Worm (Caenorhabditis elegans) whole organism, young adult: Measurements from ENCODE around the gene rhr-2.

Experiments
- B0261.1 ChIP-seq: sonication (generic microtip); optimal IDR thresholded peaks from 2 replicates; lab custom pipeline; 2016; ENCODE audit warnings: mild to moderate bottlenecking, missing genetic modification characterization, moderate library complexity, missing compliant biosample characterization
- C17E4.6 ChIP-seq: fragments of 200-800 bp; sonication (Bioruptor generic); IDR thresholded peaks from 2 replicates; pipeline ENCODE4 v1.3.6; 2022; ENCODE audit warnings: missing genetic modification reagents, missing genetic modification characterization, missing compliant biosample characterization
- F10E7.11 ChIP-seq: sonication (generic microtip); optimal IDR thresholded peaks from 2 replicates; lab custom pipeline; 2017; ENCODE audit warnings: mild to moderate bottlenecking, missing genetic modification characterization, moderate library complexity, missing compliant biosample characterization
- F33H1.4 ChIP-seq: fragments of 200-800 bp; sonication (Bioruptor generic); IDR thresholded peaks from 2 replicates; pipeline ENCODE4 v1.3.6; 2022; ENCODE audit warnings: missing genetic modification reagents, missing genetic modification characterization, missing compliant biosample characterization
- F39B2.1 ChIP-seq: fragments of 200-800 bp; sonication (Bioruptor generic); IDR thresholded peaks from 2 replicates; pipeline ENCODE4 v1.3.6; 2022; ENCODE audit warnings: missing genetic modification reagents, missing genetic modification characterization, missing compliant biosample characterization
- F49E8.2 ChIP-seq: sonication (generic microtip); optimal IDR thresholded peaks from 3 replicates; lab custom pipeline; 2017; ENCODE audit warnings: missing genetic modification characterization, mild to moderate bottlenecking, missing compliant biosample characterization, antibody characterized with exemption, moderate library complexity; ENCODE audit not compliant: insufficient read depth
- F57A8.1 ChIP-seq: fragments of 200-800 bp; sonication (Bioruptor generic); optimal IDR thresholded peaks from 2 replicates; lab custom pipeline; 2018; ENCODE audit warnings: mild to moderate bottlenecking, missing genetic modification characterization, moderate library complexity, missing compliant biosample characterization
- K11D2.4 ChIP-seq: fragments of 200-800 bp; sonication (Bioruptor generic); IDR thresholded peaks from 2 replicates; pipeline ENCODE4 v1.3.6; 2022; ENCODE audit warnings: missing genetic modification reagents, missing genetic modification characterization, missing compliant biosample characterization
- T07F8.4 ChIP-seq: sonication (generic microtip); optimal IDR thresholded peaks from 2 replicates; lab custom pipeline; 2016; ENCODE audit warnings: mild to moderate bottlenecking, missing genetic modification characterization, moderate library complexity, missing compliant biosample characterization
- T26A5.8 ChIP-seq: sonication (generic microtip); optimal IDR thresholded peaks from 2 replicates; lab custom pipeline; 2016; ENCODE audit warnings: missing genetic modification characterization, missing compliant biosample characterization
- Y67H2A.10 ChIP-seq: fragments of 200-800 bp; sonication (Bioruptor generic); conservative IDR thresholded peaks from 2 replicates; pipeline ENCODE4 v1.3.6; 2022; ENCODE audit warnings: missing genetic modification reagents, missing genetic modification characterization, missing compliant biosample characterization
- Y79H2A.3 ChIP-seq: fragments of 200-800 bp; sonication (Bioruptor generic); conservative IDR thresholded peaks from 2 replicates; pipeline ENCODE4 v1.3.6; 2022; ENCODE audit warnings: missing genetic modification reagents, missing genetic modification characterization, missing compliant biosample characterization
- ZK185.1 ChIP-seq: sonication (generic microtip); optimal IDR thresholded peaks from 2 replicates; lab custom pipeline; 2016; ENCODE audit warnings: mild to moderate bottlenecking, missing genetic modification characterization, missing compliant biosample characterization; ENCODE audit not compliant: poor library complexity, severe bottlenecking
- ama-1 ChIP-seq, 3 experiments: fragments of 150-350 bp in 1 of 3; sonication (generic microtip) in 2 of 3; optimal IDR thresholded peaks; 2 replicates each; lab custom pipeline; 2014 to 2018; ENCODE audit warnings: missing biosample characterization in 2 of 3, missing genetic modification characterization in 2 of 3, missing genetic modification reagents in 2 of 3
- aptf-3 ChIP-seq: fragments of 200-800 bp; sonication (Bioruptor generic); IDR thresholded peaks from 2 replicates; pipeline ENCODE4 v1.3.6; 2022; ENCODE audit warnings: missing genetic modification characterization, missing compliant biosample characterization
- atf-7 ChIP-seq: sonication (generic microtip); optimal IDR thresholded peaks from 2 replicates; lab custom pipeline; 2017; ENCODE audit warnings: mild to moderate bottlenecking, missing genetic modification characterization, missing compliant biosample characterization
- attf-3 ChIP-seq: fragments of 200-800 bp; sonication (Bioruptor generic); conservative IDR thresholded peaks from 2 replicates; pipeline ENCODE4 v1.3.6; 2022; ENCODE audit warnings: missing genetic modification reagents, missing genetic modification characterization, missing compliant biosample characterization
- bed-1 ChIP-seq: fragments of 200-800 bp; sonication (Bioruptor generic); IDR thresholded peaks from 2 replicates; pipeline ENCODE4 v1.3.6; 2022; ENCODE audit warnings: missing genetic modification reagents, missing genetic modification characterization, missing compliant biosample characterization
- bed-2 ChIP-seq: fragments of 200-800 bp; sonication (Bioruptor generic); IDR thresholded peaks from 2 replicates; pipeline ENCODE4 v1.3.6; 2022; ENCODE audit warnings: missing genetic modification reagents, missing genetic modification characterization, missing compliant biosample characterization
- cebp-2 ChIP-seq: fragments of 200-800 bp; sonication (Bioruptor generic); IDR thresholded peaks from 2 replicates; pipeline ENCODE4 v1.3.6; 2022; ENCODE audit warnings: missing genetic modification characterization, missing compliant biosample characterization
- ceh-27 ChIP-seq: fragments of 200-800 bp; sonication (Bioruptor generic); optimal IDR thresholded peaks from 2 replicates; lab custom pipeline; 2018; ENCODE audit warnings: mild to moderate bottlenecking, missing genetic modification characterization, moderate library complexity, missing compliant biosample characterization
- die-1 ChIP-seq: sonication (generic microtip); optimal IDR thresholded peaks from 2 replicates; lab custom pipeline; 2016; ENCODE audit warnings: missing genotype, mild to moderate bottlenecking, missing genetic modification characterization, missing compliant biosample characterization
- efl-1 ChIP-seq: fragments of 150-350 bp; optimal IDR thresholded peaks from 2 replicates; lab custom pipeline; 2014; ENCODE audit warnings: missing biosample characterization, missing genetic modification reagents, missing genetic modification characterization
- ets-4 ChIP-seq: fragments of 200-800 bp; sonication (Bioruptor generic); optimal IDR thresholded peaks from 2 replicates; lab custom pipeline; 2018; ENCODE audit warnings: mild to moderate bottlenecking, missing genetic modification characterization, missing compliant biosample characterization
- hrde-1 ChIP-seq: sonication (generic microtip); optimal IDR thresholded peaks from 2 replicates; lab custom pipeline; 2016; ENCODE audit warnings: missing genetic modification characterization, mild to moderate bottlenecking, missing compliant biosample characterization, moderate library complexity, missing genotype, missing genetic modification reagents, borderline replicate concordance
- lag-1 ChIP-seq: fragments of 200-800 bp; sonication (Bioruptor generic); IDR thresholded peaks from 2 replicates; pipeline ENCODE4 v1.3.6; 2022; ENCODE audit warnings: missing genetic modification reagents, missing genetic modification characterization, missing compliant biosample characterization
- let-607 ChIP-seq, 2 experiments: fragments of 200-800 bp in 1 of 2; sonication (Bioruptor generic) in 1 of 2; sonication (generic microtip) in 1 of 2; optimal IDR thresholded peaks; 2 replicates each; lab custom pipeline; 2016 to 2018; ENCODE audit warnings: mild to moderate bottlenecking in 2 of 2, missing compliant biosample characterization in 2 of 2, missing genetic modification characterization in 2 of 2, moderate library complexity in 2 of 2, missing genotype in 1 of 2
- lin-40 ChIP-seq: sonication (generic microtip); optimal IDR thresholded peaks from 2 replicates; lab custom pipeline; 2016; ENCODE audit warnings: missing genetic modification characterization, mild to moderate bottlenecking, missing compliant biosample characterization, missing genotype, missing genetic modification reagents
- lsy-27 ChIP-seq: sonication (generic microtip); optimal IDR thresholded peaks from 2 replicates; lab custom pipeline; 2017; ENCODE audit warnings: missing genetic modification characterization, mild to moderate bottlenecking, missing compliant biosample characterization, antibody characterized with exemption, missing genotype, borderline replicate concordance; ENCODE audit not compliant: insufficient read depth
- madf-6 ChIP-seq: fragments of 200-800 bp; sonication (Bioruptor generic); IDR thresholded peaks from 2 replicates; pipeline ENCODE4 v1.3.6; 2022; ENCODE audit warnings: missing genetic modification reagents, missing genetic modification characterization, missing compliant biosample characterization
- nfya-1 ChIP-seq: sonication (generic microtip); optimal IDR thresholded peaks from 2 replicates; lab custom pipeline; 2017; ENCODE audit warnings: antibody characterized with exemption, missing compliant biosample characterization, missing genetic modification characterization, borderline replicate concordance; ENCODE audit not compliant: insufficient read depth
- nfya-2 ChIP-seq: fragments of 200-800 bp; sonication (Bioruptor generic); IDR thresholded peaks from 2 replicates; pipeline ENCODE4 v1.3.6; 2022; ENCODE audit warnings: missing genetic modification reagents, missing genetic modification characterization, missing compliant biosample characterization
- nhr-120 ChIP-seq: fragments of 200-800 bp; sonication (Bioruptor generic); IDR thresholded peaks from 2 replicates; pipeline ENCODE4 v1.3.6; 2022; ENCODE audit warnings: missing genetic modification characterization, missing compliant biosample characterization
- nhr-27 ChIP-seq: fragments of 200-800 bp; sonication (Bioruptor generic); optimal IDR thresholded peaks from 2 replicates; lab custom pipeline; 2018; ENCODE audit warnings: mild to moderate bottlenecking, missing genetic modification characterization, moderate library complexity, missing compliant biosample characterization
- rec-8 ChIP-seq, 2 experiments: sonication (generic microtip); optimal IDR thresholded peaks; 2 replicates each; lab custom pipeline; 2016; ENCODE audit warnings: mild to moderate bottlenecking in 2 of 2, missing genetic modification characterization in 2 of 2, missing genetic modification reagents in 2 of 2, missing genotype in 2 of 2, missing biosample characterization in 1 of 2, missing compliant biosample characterization in 1 of 2, moderate library complexity in 1 of 2
- sdz-38 ChIP-seq: sonication (generic microtip); optimal IDR thresholded peaks from 2 replicates; lab custom pipeline; 2016; ENCODE audit warnings: missing genotype, missing genetic modification characterization, missing compliant biosample characterization
- snpc-1.1 ChIP-seq: sonication (generic microtip); optimal IDR thresholded peaks from 2 replicates; lab custom pipeline; 2017; ENCODE audit warnings: missing genetic modification characterization, mild to moderate bottlenecking, missing compliant biosample characterization, antibody characterized with exemption, moderate library complexity, missing genotype, missing genetic modification reagents; ENCODE audit not compliant: insufficient read depth
- snpc-1.3 ChIP-seq: sonication (generic microtip); optimal IDR thresholded peaks from 2 replicates; lab custom pipeline; 2017; ENCODE audit warnings: missing genetic modification characterization, mild to moderate bottlenecking, missing compliant biosample characterization, antibody characterized with exemption, moderate library complexity, missing genotype, missing genetic modification reagents; ENCODE audit not compliant: insufficient read depth
- snpc-3.4 ChIP-seq: sonication (generic microtip); optimal IDR thresholded peaks from 2 replicates; lab custom pipeline; 2017; ENCODE audit warnings: missing genetic modification characterization, mild to moderate bottlenecking, missing compliant biosample characterization, antibody characterized with exemption, moderate library complexity, missing genotype, missing genetic modification reagents
- snpc-4 ChIP-seq, 5 experiments: fragments of 150-350 bp in 1 of 5; sonication (generic microtip) in 4 of 5; optimal IDR thresholded peaks; 2 replicates each; lab custom pipeline; 2014 to 2018; ENCODE audit warnings: missing genetic modification characterization in 5 of 5, missing biosample characterization in 3 of 5, antibody characterized with exemption in 2 of 5, mild to moderate bottlenecking in 2 of 5, missing compliant biosample characterization in 2 of 5, missing genotype in 2 of 5, moderate library complexity in 2 of 5, missing genetic modification reagents in 1 of 5
- somi-1 ChIP-seq: fragments of 200-800 bp; sonication (Bioruptor generic); optimal IDR thresholded peaks from 2 replicates; lab custom pipeline; 2018; ENCODE audit warnings: mild to moderate bottlenecking, missing genetic modification characterization, missing compliant biosample characterization
- sptf-2 ChIP-seq: fragments of 200-800 bp; sonication (Bioruptor generic); optimal IDR thresholded peaks from 2 replicates; lab custom pipeline; 2018; ENCODE audit warnings: mild to moderate bottlenecking, missing genetic modification characterization, missing compliant biosample characterization
- tbx-9 ChIP-seq: sonication (generic microtip); optimal IDR thresholded peaks from 2 replicates; lab custom pipeline; 2016; ENCODE audit warnings: borderline replicate concordance, missing genetic modification characterization, inconsistent platforms, missing compliant biosample characterization
- xnd-1 ChIP-seq: sonication (generic microtip); optimal IDR thresholded peaks from 2 replicates; lab custom pipeline; 2016; ENCODE audit warnings: missing genotype, missing genetic modification reagents, missing genetic modification characterization, missing compliant biosample characterization

Gene rhr-2

ce11 chrV:11764373-11764954 is 34.5 kb upstream of the rhr-2 start, which contains the start of the genes F55A11.1 and syx-5 (continued):
- TF ChIP-seq Y79H2A.3 (GFP tag; lab: Robert Waterston, UW): no peak
- peak; percentile 81 for TF ChIP-seq K11D2.4 (GFP tag; lab: Robert Waterston, UW)
- no peak for TF ChIP-seq sptf-2 (GFP tag; lab: Kevin White, UChicago)
- TF ChIP-seq snpc-1.1 (tag; lab: Kevin White, UChicago): peak; percentile 15
- peak; percentile 72 for TF ChIP-seq madf-6
- no peak for TF ChIP-seq F39B2.1 (GFP tag; lab: Robert Waterston, UW)
- no peak for TF ChIP-seq T07F8.4 (tag; lab: Kevin White, UChicago)
- TF ChIP-seq lsy-27 (tag; lab: Kevin White, UChicago): no peak
- TF ChIP-seq F33H1.4 (GFP tag; lab: Robert Waterston, UW): peak; percentile 55
- no peak for TF ChIP-seq nfya-1 (tag; lab: Kevin White, UChicago)
- no peak for TF ChIP-seq aptf-3 (GFP tag; lab: Robert Waterston, UW)
- no peak for TF ChIP-seq ama-1 (optimal IDR thresholded peaks at IDR 0.05; lab: Kevin White, UChicago)
- TF ChIP-seq ama-1 (GFP tag; optimal IDR thresholded peaks at IDR 0.05; lab: Kevin White, UChicago): no peak
- TF ChIP-seq snpc-4 (GFP tag; optimal IDR thresholded peaks at IDR 0.05; lab: Kevin White, UChicago): no peak
- TF ChIP-seq snpc-4 (tag; optimal IDR thresholded peaks at IDR 0.05; lab: Kevin White, UChicago): peak; percentile 2 to 82 (median 52)
- no peak for TF ChIP-seq Y67H2A.10 (GFP tag; lab: Robert Waterston, UW)
- no peak for TF ChIP-seq tbx-9
- TF ChIP-seq snpc-3.4 (tag; lab: Kevin White, UChicago): peak; percentile 1
- peak; percentile 39 for TF ChIP-seq xnd-1 (tag; lab: Kevin White, UChicago)
- no peak for TF ChIP-seq F10E7.11 (tag; lab: Kevin White, UChicago)
- TF ChIP-seq hrde-1 (tag; lab: Kevin White, UChicago): no peak
- no peak for TF ChIP-seq T26A5.8 (tag; lab: Kevin White, UChicago)
- no peak for TF ChIP-seq nhr-27 (tag; lab: Kevin White, UChicago)
- TF ChIP-seq ets-4 (GFP tag; lab: Kevin White, UChicago): no peak
- peak; percentile 45 for TF ChIP-seq somi-1 (GFP tag; lab: Kevin White, UChicago)
- no peak for TF ChIP-seq F57A8.1 (GFP tag; lab: Kevin White, UChicago)
- no peak for TF ChIP-seq die-1 (tag; lab: Kevin White, UChicago)
- TF ChIP-seq atf-7 (tag; lab: Kevin White, UChicago): peak; percentile 62
- TF ChIP-seq snpc-1.3: no peak
- TF ChIP-seq efl-1: peak; percentile 33
- TF ChIP-seq nhr-120 (GFP tag; lab: Robert Waterston, UW): no peak
- TF ChIP-seq cebp-2 (GFP tag; lab: Robert Waterston, UW): no peak
- no peak for TF ChIP-seq sdz-38
- TF ChIP-seq rec-8 (tag; optimal IDR thresholded peaks at IDR 0.05; lab: Kevin White, UChicago): no peak
- peak; percentile 98 for TF ChIP-seq let-607 (tag; optimal IDR thresholded peaks at IDR 0.05; lab: Kevin White, UChicago)
- no peak for TF ChIP-seq bed-2 (GFP tag; lab: Robert Waterston, UW)
- no peak for TF ChIP-seq nfya-2 (GFP tag; lab: Robert Waterston, UW)
- no peak for TF ChIP-seq lag-1 (GFP tag; lab: Robert Waterston, UW)
- TF ChIP-seq B0261.1 (tag; lab: Kevin White, UChicago): no peak
- no peak for TF ChIP-seq ceh-27 (GFP tag; lab: Kevin White, UChicago)
- TF ChIP-seq F49E8.2: peak; percentile 36
- TF ChIP-seq lin-40: peak; percentile 95
- TF ChIP-seq bed-1 (GFP tag; lab: Robert Waterston, UW): no peak
- TF ChIP-seq ZK185.1 (tag; lab: Kevin White, UChicago): peak; percentile 22
- no peak for TF ChIP-seq C17E4.6 (GFP tag; lab: Robert Waterston, UW)
- TF ChIP-seq attf-3 (GFP tag; lab: Robert Waterston, UW): no peak
